Worm (Caenorhabditis elegans) whole organism, young adult: ENCODE measurements around the gene lelo-1.

ENCODE experiments used
- B0019.2 ChIP-seq: fragments of 200-800 bp; sonication (Bioruptor generic); conservative IDR thresholded peaks from 2 replicates; pipeline ENCODE4 v1.3.6; 2022; ENCODE audit warnings: missing genetic modification reagents, missing genetic modification characterization, missing compliant biosample characterization
- B0336.3 ChIP-seq: fragments of 200-800 bp; sonication (Bioruptor generic); IDR thresholded peaks from 2 replicates; pipeline ENCODE4 v1.3.6; 2022; ENCODE audit warnings: missing genetic modification characterization, missing compliant biosample characterization
- F10E7.11 ChIP-seq: sonication (generic microtip); optimal IDR thresholded peaks from 2 replicates; lab custom pipeline; 2017; ENCODE audit warnings: mild to moderate bottlenecking, missing genetic modification characterization, moderate library complexity, missing compliant biosample characterization
- F55B11.4 ChIP-seq: sonication (generic microtip); optimal IDR thresholded peaks from 2 replicates; lab custom pipeline; 2016; ENCODE audit warnings: missing compliant biosample characterization, missing genetic modification characterization, borderline replicate concordance; ENCODE audit not compliant: insufficient read depth
- K11D2.4 ChIP-seq: fragments of 200-800 bp; sonication (Bioruptor generic); IDR thresholded peaks from 2 replicates; pipeline ENCODE4 v1.3.6; 2022; ENCODE audit warnings: missing genetic modification reagents, missing genetic modification characterization, missing compliant biosample characterization
- T07F8.4 ChIP-seq: sonication (generic microtip); optimal IDR thresholded peaks from 2 replicates; lab custom pipeline; 2016; ENCODE audit warnings: mild to moderate bottlenecking, missing genetic modification characterization, moderate library complexity, missing compliant biosample characterization
- T26A5.8 ChIP-seq: sonication (generic microtip); optimal IDR thresholded peaks from 2 replicates; lab custom pipeline; 2016; ENCODE audit warnings: missing genetic modification characterization, missing compliant biosample characterization
- Y56A3A.18 ChIP-seq: fragments of 200-800 bp; sonication (Bioruptor generic); IDR thresholded peaks from 2 replicates; pipeline ENCODE4 v1.3.6; 2022; ENCODE audit warnings: missing genetic modification reagents, missing genetic modification characterization, missing compliant biosample characterization
- Y95B8A.8 ChIP-seq: fragments of 200-800 bp; sonication (Bioruptor generic); IDR thresholded peaks from 2 replicates; pipeline ENCODE4 v1.3.6; 2022; ENCODE audit warnings: missing genetic modification reagents, missing genetic modification characterization, missing compliant biosample characterization
- ama-1 ChIP-seq, 3 experiments: fragments of 150-350 bp in 1 of 3; sonication (generic microtip) in 2 of 3; optimal IDR thresholded peaks; 2 replicates each; lab custom pipeline; 2014 to 2018; ENCODE audit warnings: missing biosample characterization in 2 of 3, missing genetic modification characterization in 2 of 3, missing genetic modification reagents in 2 of 3
- aptf-2 ChIP-seq: fragments of 200-800 bp; sonication (Bioruptor generic); conservative IDR thresholded peaks from 2 replicates; pipeline ENCODE4 v1.3.6; 2022; ENCODE audit warnings: missing genetic modification reagents, missing genetic modification characterization, missing compliant biosample characterization
- athp-1 ChIP-seq: sonication (generic microtip); optimal IDR thresholded peaks from 2 replicates; lab custom pipeline; 2017; ENCODE audit warnings: mild to moderate bottlenecking, missing genetic modification characterization, missing compliant biosample characterization
- attf-6 ChIP-seq: fragments of 200-800 bp; sonication (Bioruptor generic); IDR thresholded peaks from 2 replicates; pipeline ENCODE4 v1.3.6; 2022; ENCODE audit warnings: missing genetic modification reagents, missing genetic modification characterization, missing compliant biosample characterization
- bed-2 ChIP-seq: fragments of 200-800 bp; sonication (Bioruptor generic); IDR thresholded peaks from 2 replicates; pipeline ENCODE4 v1.3.6; 2022; ENCODE audit warnings: missing genetic modification reagents, missing genetic modification characterization, missing compliant biosample characterization
- ceh-27 ChIP-seq: fragments of 200-800 bp; sonication (Bioruptor generic); optimal IDR thresholded peaks from 2 replicates; lab custom pipeline; 2018; ENCODE audit warnings: mild to moderate bottlenecking, missing genetic modification characterization, moderate library complexity, missing compliant biosample characterization
- ceh-40 ChIP-seq: fragments of 200-800 bp; sonication (Bioruptor generic); IDR thresholded peaks from 2 replicates; pipeline ENCODE4 v1.3.6; 2022; ENCODE audit warnings: missing genetic modification characterization, missing compliant biosample characterization
- ceh-58 ChIP-seq: fragments of 200-800 bp; sonication (Bioruptor generic); IDR thresholded peaks from 2 replicates; pipeline ENCODE4 v1.3.6; 2022; ENCODE audit warnings: missing genetic modification characterization, missing compliant biosample characterization
- ceh-91 ChIP-seq: fragments of 200-800 bp; sonication (Bioruptor generic); IDR thresholded peaks from 2 replicates; pipeline ENCODE4 v1.3.6; 2022; ENCODE audit warnings: missing genetic modification reagents, missing genetic modification characterization, missing compliant biosample characterization
- chd-7 ChIP-seq: sonication (generic microtip); optimal IDR thresholded peaks from 2 replicates; lab custom pipeline; 2016; ENCODE audit warnings: mild to moderate bottlenecking, missing genetic modification characterization, moderate library complexity, missing compliant biosample characterization
- die-1 ChIP-seq: sonication (generic microtip); optimal IDR thresholded peaks from 2 replicates; lab custom pipeline; 2016; ENCODE audit warnings: missing genotype, mild to moderate bottlenecking, missing genetic modification characterization, missing compliant biosample characterization
- egl-18 ChIP-seq: fragments of 200-800 bp; sonication (Bioruptor generic); IDR thresholded peaks from 2 replicates; pipeline ENCODE4 v1.3.6; 2022; ENCODE audit warnings: missing genetic modification reagents, missing genetic modification characterization, missing compliant biosample characterization
- him-1 ChIP-seq: sonication (generic microtip); optimal IDR thresholded peaks from 2 replicates; lab custom pipeline; 2016; ENCODE audit warnings: missing genotype, missing genetic modification reagents, missing genetic modification characterization, missing compliant biosample characterization
- hrde-1 ChIP-seq: sonication (generic microtip); optimal IDR thresholded peaks from 2 replicates; lab custom pipeline; 2016; ENCODE audit warnings: missing genetic modification characterization, mild to moderate bottlenecking, missing compliant biosample characterization, moderate library complexity, missing genotype, missing genetic modification reagents, borderline replicate concordance
- hsf-1 ChIP-seq: fragments of 200-800 bp; sonication (Bioruptor generic); IDR thresholded peaks from 2 replicates; pipeline ENCODE4 v1.3.6; 2022; ENCODE audit warnings: missing genetic modification reagents, missing genetic modification characterization, missing compliant biosample characterization
- let-607 ChIP-seq, 2 experiments: fragments of 200-800 bp in 1 of 2; sonication (Bioruptor generic) in 1 of 2; sonication (generic microtip) in 1 of 2; optimal IDR thresholded peaks; 2 replicates each; lab custom pipeline; 2016 to 2018; ENCODE audit warnings: mild to moderate bottlenecking in 2 of 2, missing compliant biosample characterization in 2 of 2, missing genetic modification characterization in 2 of 2, moderate library complexity in 2 of 2, missing genotype in 1 of 2
- lin-26 ChIP-seq: fragments of 200-800 bp; sonication (Bioruptor generic); IDR thresholded peaks from 2 replicates; pipeline ENCODE4 v1.3.6; 2022; ENCODE audit warnings: missing genetic modification reagents, missing genetic modification characterization, missing compliant biosample characterization
- lir-1 ChIP-seq: fragments of 200-800 bp; sonication (Bioruptor generic); conservative IDR thresholded peaks from 2 replicates; pipeline ENCODE4 v1.3.6; 2022; ENCODE audit warnings: missing genetic modification reagents, missing genetic modification characterization, missing compliant biosample characterization
- madf-10 ChIP-seq: sonication (generic microtip); optimal IDR thresholded peaks from 2 replicates; lab custom pipeline; 2016; ENCODE audit warnings: mild to moderate bottlenecking, missing genetic modification characterization, missing compliant biosample characterization
- madf-6 ChIP-seq: fragments of 200-800 bp; sonication (Bioruptor generic); IDR thresholded peaks from 2 replicates; pipeline ENCODE4 v1.3.6; 2022; ENCODE audit warnings: missing genetic modification reagents, missing genetic modification characterization, missing compliant biosample characterization
- mxl-1 ChIP-seq: sonication (generic microtip); optimal IDR thresholded peaks from 2 replicates; lab custom pipeline; 2016; ENCODE audit warnings: missing genetic modification characterization, missing compliant biosample characterization
- nhr-120 ChIP-seq: fragments of 200-800 bp; sonication (Bioruptor generic); IDR thresholded peaks from 2 replicates; pipeline ENCODE4 v1.3.6; 2022; ENCODE audit warnings: missing genetic modification characterization, missing compliant biosample characterization
- nhr-27 ChIP-seq: fragments of 200-800 bp; sonication (Bioruptor generic); optimal IDR thresholded peaks from 2 replicates; lab custom pipeline; 2018; ENCODE audit warnings: mild to moderate bottlenecking, missing genetic modification characterization, moderate library complexity, missing compliant biosample characterization
- pbrm-1 ChIP-seq: fragments of 200-800 bp; sonication (Bioruptor generic); IDR thresholded peaks from 2 replicates; pipeline ENCODE4 v1.3.6; 2022; ENCODE audit warnings: missing genetic modification reagents, missing genetic modification characterization, missing compliant biosample characterization
- pha-4 ChIP-seq: fragments of 150-350 bp; sonication (generic microtip); optimal IDR thresholded peaks from 2 replicates; lab custom pipeline; 2014; ENCODE audit warnings: missing biosample characterization, missing genetic modification reagents, missing genetic modification characterization
- sdz-38 ChIP-seq: sonication (generic microtip); optimal IDR thresholded peaks from 2 replicates; lab custom pipeline; 2016; ENCODE audit warnings: missing genotype, missing genetic modification characterization, missing compliant biosample characterization
- snpc-3.4 ChIP-seq: sonication (generic microtip); optimal IDR thresholded peaks from 2 replicates; lab custom pipeline; 2017; ENCODE audit warnings: missing genetic modification characterization, mild to moderate bottlenecking, missing compliant biosample characterization, antibody characterized with exemption, moderate library complexity, missing genotype, missing genetic modification reagents
- unc-130 ChIP-seq: sonication (generic microtip); optimal IDR thresholded peaks from 2 replicates; lab custom pipeline; 2016; ENCODE audit warnings: missing genetic modification reagents, missing genetic modification characterization, missing compliant biosample characterization
- zfh-2 ChIP-seq: fragments of 200-800 bp; sonication (Bioruptor generic); conservative IDR thresholded peaks from 2 replicates; pipeline ENCODE4 v1.3.6; 2022; ENCODE audit warnings: missing genetic modification reagents, missing genetic modification characterization, missing compliant biosample characterization
- ztf-18 ChIP-seq: sonication (generic microtip); optimal IDR thresholded peaks from 2 replicates; lab custom pipeline; 2016; ENCODE audit warnings: missing genotype, mild to moderate bottlenecking, missing genetic modification characterization, missing compliant biosample characterization
- ztf-22 ChIP-seq: fragments of 200-800 bp; sonication (Bioruptor generic); optimal IDR thresholded peaks from 2 replicates; lab custom pipeline; 2018; ENCODE audit warnings: mild to moderate bottlenecking, missing genetic modification characterization, moderate library complexity, missing compliant biosample characterization
- ztf-26 ChIP-seq: sonication (generic microtip); optimal IDR thresholded peaks from 2 replicates; lab custom pipeline; 2017; ENCODE audit warnings: missing genetic modification characterization, missing compliant biosample characterization
- ztf-28 ChIP-seq: fragments of 200-800 bp; sonication (Bioruptor generic); IDR thresholded peaks from 2 replicates; pipeline ENCODE4 v1.3.6; 2022; ENCODE audit warnings: missing genetic modification reagents, missing genetic modification characterization, missing compliant biosample characterization
- ztf-6 ChIP-seq: fragments of 200-800 bp; sonication (Bioruptor generic); IDR thresholded peaks from 2 replicates; pipeline ENCODE4 v1.3.6; 2022; ENCODE audit warnings: missing genetic modification reagents, missing genetic modification characterization, missing compliant biosample characterization

The lelo-1 gene

ce11 chrII:6223755-6224154, 22.4 kb upstream of the lelo-1 start:
- TF ChIP-seq attf-6 (GFP tag; lab: Robert Waterston, UW) (no peak), ztf-22 (GFP tag; lab: Kevin White, UChicago) (no peak), T26A5.8 (no peak), mxl-1 (no peak), hrde-1 (no peak), ceh-58 (no peak), K11D2.4 (GFP tag; lab: Robert Waterston, UW) (no peak), zfh-2 (GFP tag; lab: Robert Waterston, UW) (no peak), madf-6 (GFP tag; lab: Robert Waterston, UW) (no peak), ztf-18 (tag; lab: Kevin White, UChicago) (no peak), lin-26 (no peak), B0019.2 (GFP tag; lab: Robert Waterston, UW) (no peak), ceh-40 (GFP tag; lab: Robert Waterston, UW) (no peak), ztf-28 (GFP tag; lab: Robert Waterston, UW) (no peak), ztf-6 (no peak), pbrm-1 (no peak), die-1 (tag; lab: Kevin White, UChicago) (no peak), F10E7.11 (tag; lab: Kevin White, UChicago) (no peak), hsf-1 (GFP tag; lab: Robert Waterston, UW) (no peak)

- TF ChIP-seq ceh-91 (GFP tag; lab: Robert Waterston, UW) (no peak), ama-1 (optimal IDR thresholded peaks at IDR 0.05; lab: Kevin White, UChicago) (no peak), ama-1 (GFP tag; optimal IDR thresholded peaks at IDR 0.05; lab: Kevin White, UChicago) (no peak), lin-26 (no peak), ztf-26 (no peak), lir-1 (GFP tag; lab: Robert Waterston, UW) (no peak), aptf-2 (GFP tag; lab: Robert Waterston, UW) (no peak), T07F8.4 (tag; lab: Kevin White, UChicago) (no peak), Y56A3A.18 (GFP tag; lab: Robert Waterston, UW) (no peak), egl-18 (GFP tag; lab: Robert Waterston, UW) (no peak), nhr-27 (tag; lab: Kevin White, UChicago) (no peak), madf-10 (no peak), let-607 (tag; optimal IDR thresholded peaks at IDR 0.05; lab: Kevin White, UChicago) (no peak), ztf-6 (no peak), bed-2 (no peak), F55B11.4 (tag; lab: Kevin White, UChicago) (no peak), sdz-38 (tag; lab: Kevin White, UChicago) (no peak), unc-130 (GFP tag; lab: Kevin White, UChicago) (no peak), ceh-27 (GFP tag; lab: Kevin White, UChicago) (no peak), B0336.3 (no peak)
Observed at ce11 chrII:6226995-6227394, 19.2 kb upstream of the lelo-1 start, which contains the start of gene srsy-2. srsy-2 (minus strand) TSS chrII:6227095.

ce11 chrII:6230116-6230515, 16.0 kb upstream of the lelo-1 start:
- no peak for TF ChIP-seq pha-4 (tag; lab: Kevin White, UChicago)
- no peak for TF ChIP-seq athp-1 (tag; lab: Kevin White, UChicago)
- TF ChIP-seq him-1 (tag; lab: Kevin White, UChicago) = no peak
- TF ChIP-seq snpc-3.4 (tag; lab: Kevin White, UChicago) = no peak
- TF ChIP-seq ceh-27 (GFP tag; lab: Kevin White, UChicago) = no peak
- no peak for TF ChIP-seq ztf-26
- no peak for TF ChIP-seq nhr-120 (GFP tag; lab: Robert Waterston, UW)
- TF ChIP-seq Y95B8A.8 (GFP tag; lab: Robert Waterston, UW) = no peak
- TF ChIP-seq chd-7 (tag; lab: Kevin White, UChicago) = no peak
- no peak for TF ChIP-seq hrde-1
